Fruit fly (Drosophila melanogaster) whole organism, embryonic: Measurements from ENCODE around the gene CG11726.

ENCODE experiments used
- CG10267 ChIP-seq: fragments of 200-800 bp; sonication (Bioruptor generic); optimal IDR thresholded peaks from 2 replicates; lab custom pipeline; 2018; ENCODE audit warnings: missing biosample characterization, mild to moderate bottlenecking, missing genetic modification characterization, moderate library complexity
- CG12769 ChIP-seq: fragments of 200-800 bp; sonication (Bioruptor generic); optimal IDR thresholded peaks from 2 replicates; lab custom pipeline; 2019; ENCODE audit warnings: missing biosample characterization, mild to moderate bottlenecking, missing genetic modification characterization, moderate library complexity
- CG13287 ChIP-seq: fragments of 200-800 bp; sonication (Bioruptor generic); IDR thresholded peaks from 2 replicates; pipeline ENCODE4 v1.3.6; 2022; ENCODE audit warnings: missing biosample characterization, missing genetic modification characterization; ENCODE audit not compliant: partially characterized antibody
- CG13775 ChIP-seq: fragments of 200-800 bp; sonication (Bioruptor generic); optimal IDR thresholded peaks from 3 replicates; lab custom pipeline; 2017; ENCODE audit warnings: missing biosample characterization, mild to moderate bottlenecking, missing genetic modification characterization
- CG14014 ChIP-seq: fragments of 200-800 bp; sonication (Bioruptor generic); IDR thresholded peaks from 2 replicates; pipeline ENCODE4 v1.3.6; 2022; ENCODE audit warnings: missing biosample characterization, missing genetic modification characterization
- CG15269 ChIP-seq: fragments of 200-800 bp; sonication (Bioruptor generic); optimal IDR thresholded peaks from 2 replicates; lab custom pipeline; 2018; ENCODE audit warnings: missing biosample characterization, mild to moderate bottlenecking, missing genetic modification characterization, moderate library complexity
- CG15479 ChIP-seq: fragments of 200-800 bp; sonication (Bioruptor generic); optimal IDR thresholded peaks from 3 replicates; lab custom pipeline; 2019; ENCODE audit warnings: missing biosample characterization, mild to moderate bottlenecking, missing genetic modification characterization, moderate library complexity
- CG17186 ChIP-seq: fragments of 200-800 bp; sonication (Bioruptor generic); optimal IDR thresholded peaks from 3 replicates; lab custom pipeline; 2017; ENCODE audit warnings: missing biosample characterization, missing genetic modification reagents, missing genetic modification characterization
- CG17568 ChIP-seq: fragments of 200-800 bp; sonication (Bioruptor generic); optimal IDR thresholded peaks from 2 replicates; lab custom pipeline; 2018; ENCODE audit warnings: missing biosample characterization, mild to moderate bottlenecking, missing genetic modification characterization, moderate library complexity
- CG18262 ChIP-seq: fragments of 200-800 bp; optimal IDR thresholded peaks from 3 replicates; lab custom pipeline; 2019; ENCODE audit warnings: missing biosample characterization, mild to moderate bottlenecking, missing genetic modification characterization, moderate library complexity
- CG18599 ChIP-seq: fragments of 200-800 bp; sonication (Bioruptor generic); optimal IDR thresholded peaks from 3 replicates; lab custom pipeline; 2017; ENCODE audit warnings: missing biosample characterization, missing genetic modification characterization, mild to moderate bottlenecking, moderate library complexity, missing genetic modification reagents
- CG2199 ChIP-seq: fragments of 200-800 bp; sonication (Bioruptor generic); IDR thresholded peaks from 3 replicates; pipeline ENCODE4 v1.3.6; 2022; ENCODE audit warnings: missing biosample characterization, missing genetic modification characterization
- CG31441 ChIP-seq: fragments of 200-800 bp; sonication (Bioruptor generic); IDR thresholded peaks from 2 replicates; pipeline ENCODE4 v1.3.6; 2022; ENCODE audit warnings: missing biosample characterization, missing genetic modification characterization
- CG32772 ChIP-seq: fragments of 200-800 bp; sonication (Bioruptor generic); IDR thresholded peaks from 2 replicates; pipeline ENCODE4 v1.3.6; 2022; ENCODE audit warnings: missing biosample characterization, missing genetic modification characterization
- CG33213 ChIP-seq: fragments of 200-800 bp; sonication (Bioruptor generic); optimal IDR thresholded peaks from 3 replicates; lab custom pipeline; 2016; ENCODE audit warnings: missing biosample characterization, missing genetic modification characterization
- CG5180 ChIP-seq: fragments of 200-800 bp; sonication (Bioruptor generic); optimal IDR thresholded peaks from 3 replicates; lab custom pipeline; 2017; ENCODE audit warnings: missing biosample characterization, missing genetic modification characterization, mild to moderate bottlenecking, moderate library complexity, missing genetic modification reagents
- CG7271 ChIP-seq: fragments of 200-800 bp; sonication (Bioruptor generic); optimal IDR thresholded peaks from 2 replicates; lab custom pipeline; 2018; ENCODE audit warnings: missing biosample characterization, mild to moderate bottlenecking, missing genetic modification characterization, moderate library complexity
- CG7372 ChIP-seq: fragments of 200-800 bp; sonication (Bioruptor generic); IDR thresholded peaks from 2 replicates; pipeline ENCODE4 v1.3.6; 2022; ENCODE audit warnings: missing biosample characterization, missing genetic modification characterization
- CG7928 ChIP-seq: fragments of 200-800 bp; sonication (Bioruptor generic); optimal IDR thresholded peaks from 2 replicates; lab custom pipeline; 2017; ENCODE audit warnings: missing biosample characterization, mild to moderate bottlenecking, missing genetic modification characterization
- CG8478 ChIP-seq: fragments of >200 bp; optimal IDR thresholded peaks from 2 replicates; lab custom pipeline; 2018
- CG8765 ChIP-seq: fragments of 200-800 bp; sonication (Bioruptor generic); IDR thresholded peaks from 2 replicates; pipeline ENCODE4 v1.3.6; 2022; ENCODE audit warnings: missing biosample characterization, missing genetic modification characterization
- CHES-1-like ChIP-seq: fragments of 200-800 bp; sonication (Bioruptor generic); optimal IDR thresholded peaks from 2 replicates; lab custom pipeline; 2016; ENCODE audit warnings: missing biosample characterization, missing genetic modification characterization
- CrebB ChIP-seq: fragments of 200-800 bp; sonication (Bioruptor generic); optimal IDR thresholded peaks from 3 replicates; lab custom pipeline; 2018; ENCODE audit warnings: missing biosample characterization, mild to moderate bottlenecking, missing genetic modification characterization
- Deaf1 ChIP-seq: fragments of 200-800 bp; optimal IDR thresholded peaks from 3 replicates; lab custom pipeline; 2019; ENCODE audit warnings: missing biosample characterization, mild to moderate bottlenecking, missing genetic modification characterization, moderate library complexity
- E2f2 ChIP-seq: fragments of 200-800 bp; sonication (Bioruptor generic); IDR thresholded peaks from 2 replicates; pipeline ENCODE4 v1.3.6; 2022; ENCODE audit warnings: missing biosample characterization, missing genetic modification characterization
- HmgZ ChIP-seq: fragments of 200-800 bp; sonication (Bioruptor generic); optimal IDR thresholded peaks from 2 replicates; lab custom pipeline; 2018; ENCODE audit warnings: missing biosample characterization, mild to moderate bottlenecking, missing genetic modification characterization
- Hsf ChIP-seq: fragments of 200-800 bp; sonication (Bioruptor generic); optimal IDR thresholded peaks from 3 replicates; lab custom pipeline; 2016; ENCODE audit warnings: missing biosample characterization, missing genetic modification characterization
- Jarid2 ChIP-seq: fragments of 200-800 bp; sonication (Bioruptor generic); optimal IDR thresholded peaks from 3 replicates; lab custom pipeline; 2017; ENCODE audit warnings: mild to moderate bottlenecking, missing biosample characterization, missing genetic modification reagents, missing genetic modification characterization
- Kr ChIP-seq: fragments of 200-800 bp; sonication (Bioruptor generic); optimal IDR thresholded peaks from 2 replicates; lab custom pipeline; 2017; ENCODE audit warnings: missing biosample characterization, mild to moderate bottlenecking, missing genetic modification characterization
- Lhr ChIP-seq: fragments of 200-800 bp; sonication (Bioruptor generic); optimal IDR thresholded peaks from 3 replicates; lab custom pipeline; 2017; ENCODE audit warnings: mild to moderate bottlenecking, missing biosample characterization, missing genetic modification reagents, missing genetic modification characterization
- Lim3 ChIP-seq: fragments of 200-800 bp; sonication (Bioruptor generic); IDR thresholded peaks from 2 replicates; pipeline ENCODE4 v1.3.6; 2022; ENCODE audit warnings: missing biosample characterization, missing genetic modification characterization
- Med ChIP-seq: fragments of 200-800 bp; sonication (Bioruptor generic); peaks from one replicate; lab custom pipeline; 2016; ENCODE audit warnings: missing biosample characterization, missing genetic modification characterization, mild to moderate bottlenecking, inconsistent platforms, moderate library complexity
- NC2α ChIP-seq: fragments of 200-800 bp; sonication (Bioruptor generic); optimal IDR thresholded peaks from 2 replicates; lab custom pipeline; 2016; ENCODE audit warnings: missing biosample characterization, missing genetic modification characterization
- Xrp1 ChIP-seq: fragments of 200-800 bp; sonication (Bioruptor generic); IDR thresholded peaks from 2 replicates; pipeline ENCODE4 v1.3.6; 2022; ENCODE audit warnings: missing biosample characterization, missing genetic modification characterization
- aop ChIP-seq: fragments of 200-800 bp; sonication (Bioruptor generic); IDR thresholded peaks from 2 replicates; pipeline ENCODE4 v1.3.6; 2022; ENCODE audit warnings: missing biosample characterization, missing genetic modification characterization
- btn ChIP-seq: fragments of 200-800 bp; sonication (Bioruptor generic); optimal IDR thresholded peaks from 2 replicates; lab custom pipeline; 2016; ENCODE audit warnings: missing biosample characterization, missing genetic modification characterization
- chm ChIP-seq: fragments of 200-800 bp; sonication (Bioruptor generic); IDR thresholded peaks from 2 replicates; pipeline ENCODE4 v1.3.6; 2022; ENCODE audit warnings: missing biosample characterization, missing genetic modification characterization
- dysf ChIP-seq: fragments of 200-800 bp; sonication (Bioruptor generic); IDR thresholded peaks from 3 replicates; pipeline ENCODE4 v1.3.6; 2022; ENCODE audit warnings: missing biosample characterization, missing genetic modification characterization
- gsb ChIP-seq: fragments of 200-800 bp; sonication (Bioruptor generic); IDR thresholded peaks from 2 replicates; pipeline ENCODE4 v1.3.6; 2022; ENCODE audit warnings: missing biosample characterization, missing genetic modification characterization
- gt ChIP-seq: fragments of 200-800 bp; sonication (Bioruptor generic); IDR thresholded peaks from 2 replicates; pipeline ENCODE4 v1.3.6; 2022; ENCODE audit warnings: missing biosample characterization, missing genetic modification characterization
- insv ChIP-seq, 2 experiments: fragments of 200-800 bp; sonication (Bioruptor generic); optimal IDR thresholded peaks; 3 replicates each; lab custom pipeline; 2016 to 2018; ENCODE audit warnings: missing biosample characterization in 2 of 2, missing genetic modification characterization in 2 of 2
- lola ChIP-seq, 3 experiments: fragments of >200 bp in 2 of 3; fragments of 200-800 bp in 1 of 3; sonication (Bioruptor generic) in 1 of 3; optimal IDR thresholded peaks; 2 replicates each; lab custom pipeline; 2017 to 2019; ENCODE audit warnings: missing biosample characterization in 3 of 3, missing genetic modification characterization in 3 of 3, mild to moderate bottlenecking in 1 of 3, moderate library complexity in 1 of 3
- oc ChIP-seq: fragments of 200-800 bp; sonication (Bioruptor generic); optimal IDR thresholded peaks from 2 replicates; lab custom pipeline; 2018; ENCODE audit warnings: missing biosample characterization, mild to moderate bottlenecking, missing genetic modification characterization, moderate library complexity
- pum ChIP-seq: fragments of 200-800 bp; sonication (Bioruptor generic); optimal IDR thresholded peaks from 2 replicates; lab custom pipeline; 2016; ENCODE audit warnings: missing biosample characterization, missing genetic modification characterization
- sug ChIP-seq: fragments of 200-800 bp; optimal IDR thresholded peaks from 2 replicates; lab custom pipeline; 2019; ENCODE audit warnings: missing biosample characterization, mild to moderate bottlenecking, missing genetic modification characterization, moderate library complexity
- tll ChIP-seq, 2 experiments: fragments of 200-800 bp in 1 of 2; fragments of >200 bp in 1 of 2; sonication (Bioruptor generic) in 1 of 2; optimal IDR thresholded peaks; 2 replicates each; lab custom pipeline; 2017 to 2019; ENCODE audit warnings: missing biosample characterization in 2 of 2, missing genetic modification characterization in 2 of 2, mild to moderate bottlenecking in 1 of 2, moderate library complexity in 1 of 2
- tna ChIP-seq: fragments of 200-800 bp; sonication (Bioruptor generic); IDR thresholded peaks from 2 replicates; pipeline ENCODE4 v1.3.6; 2022; ENCODE audit warnings: missing biosample characterization, missing genetic modification characterization; ENCODE audit not compliant: partially characterized antibody
- tup ChIP-seq: fragments of 200-800 bp; sonication (Bioruptor generic); optimal IDR thresholded peaks from 2 replicates; lab custom pipeline; 2016; ENCODE audit warnings: missing biosample characterization, mild to moderate bottlenecking, missing genetic modification characterization, moderate library complexity
- zen2 ChIP-seq: fragments of 200-800 bp; sonication (Bioruptor generic); IDR thresholded peaks from 3 replicates; pipeline ENCODE4 v1.3.6; 2022; ENCODE audit warnings: missing biosample characterization, missing genetic modification characterization; ENCODE audit not compliant: partially characterized antibody

Gene CG11726

dm6 chr3L:11357059-11357458 lies 37.4 kb upstream of the CG11726 start (continued):
- no peak for TF ChIP-seq CG10267
- peak; percentile 12 for TF ChIP-seq Med (GFP tag; lab: Kevin White, UChicago)
- no peak for TF ChIP-seq sug (tag; lab: Kevin White, UChicago)
- no peak for TF ChIP-seq btn (GFP tag; lab: Kevin White, UChicago)
- 0 out of 2 replicates have a peak, but pooled peaks have one; percentile 20 for TF ChIP-seq gt (GFP tag; lab: Robert Waterston, UW)
- peak; percentile 43 for TF ChIP-seq CG15479
- TF ChIP-seq gsb (GFP tag; lab: Robert Waterston, UW), result no peak
- peak in 1 of 2 experiments; percentile 89 for TF ChIP-seq tll (GFP tag; optimal IDR thresholded peaks at IDR 0.05; lab: Kevin White, UChicago)
- no peak for TF ChIP-seq zen2
- TF ChIP-seq Lhr (GFP tag; lab: Kevin White, UChicago), result no peak
- no peak for TF ChIP-seq CG7271

- TF ChIP-seq lola (GFP tag; optimal IDR thresholded peaks at IDR 0.05; lab: Kevin White, UChicago) (no peak), CG13287 (GFP tag; lab: Robert Waterston, UW) (no peak), CG33213 (GFP tag; lab: Kevin White, UChicago) (no peak), CG32772 (no peak), CG17568 (GFP tag; lab: Kevin White, UChicago) (no peak), tna (no peak), CG8478 (lab: Kevin White, UChicago) (no peak), CG18262 (tag; lab: Kevin White, UChicago) (no peak), CHES-1-like (GFP tag; lab: Kevin White, UChicago) (no peak), CG7372 (GFP tag; lab: Robert Waterston, UW) (peak; percentile 70), tll (GFP tag; optimal IDR thresholded peaks at IDR 0.05; lab: Kevin White, UChicago) (no peak), sug (tag; lab: Kevin White, UChicago) (peak; percentile 13), HmgZ (tag; lab: Kevin White, UChicago) (no peak), Kr (GFP tag; lab: Kevin White, UChicago) (no peak), CG31441 (GFP tag; lab: Robert Waterston, UW) (no peak), CG2199 (GFP tag; lab: Robert Waterston, UW) (peak; percentile 73; the same call in 1 of the 3 replicates), CG5180 (GFP tag; lab: Kevin White, UChicago) (peak; percentile 2), CG15269 (tag; lab: Kevin White, UChicago) (peak; percentile 35), tup (no peak), aop (GFP tag; lab: Robert Waterston, UW) (no peak), CG14014 (no peak), CG18599 (no peak), CG12769 (tag; lab: Kevin White, UChicago) (peak; percentile 63), CG7928 (GFP tag; lab: Kevin White, UChicago) (no peak), CG7271 (no peak), CG17186 (no peak), Xrp1 (GFP tag; lab: Robert Waterston, UW) (no peak), chm (GFP tag; lab: Robert Waterston, UW) (peak; percentile 66; the same call in 1 of the 2 replicates), Jarid2 (no peak), pum (GFP tag; lab: Kevin White, UChicago) (no peak), Hsf (GFP tag; lab: Kevin White, UChicago) (no peak), insv (GFP tag; optimal IDR thresholded peaks at IDR 0.05; lab: Kevin White, UChicago) (no peak), CrebB (no peak), CG13775 (GFP tag; lab: Kevin White, UChicago) (no peak), E2f2 (GFP tag; lab: Robert Waterston, UW) (no peak; the same call in 1 of the 2 replicates), CG8765 (GFP tag; lab: Robert Waterston, UW) (no peak), NC2α (GFP tag; lab: Kevin White, UChicago) (no peak), Deaf1 (tag; lab: Kevin White, UChicago) (no peak), Lim3 (GFP tag; lab: Robert Waterston, UW) (no peak), oc (peak; percentile 5), dysf (GFP tag; lab: Robert Waterston, UW) (no peak)
Measured at dm6 chr3L:11358733-11359132, 35.8 kb upstream of the CG11726 start.
